Fruit fly (Drosophila melanogaster) whole organism, embryonic: ENCODE measurements around the gene CG13465.

Source experiments
- CG10274 ChIP-seq: fragments of 200-800 bp; sonication (Bioruptor generic); optimal IDR thresholded peaks from 3 replicates; lab custom pipeline; 2017; ENCODE audit warnings: missing biosample characterization, mild to moderate bottlenecking, missing genetic modification characterization
- CG11456 ChIP-seq: fragments of 200-800 bp; sonication (Bioruptor generic); IDR thresholded peaks from 3 replicates; pipeline ENCODE4 v1.3.6; 2022; ENCODE audit warnings: missing biosample characterization, missing genetic modification characterization
- CG15514 ChIP-seq: fragments of 200-800 bp; sonication (Bioruptor generic); optimal IDR thresholded peaks from 3 replicates; lab custom pipeline; 2017; ENCODE audit warnings: missing biosample characterization, missing genetic modification characterization, mild to moderate bottlenecking, moderate library complexity, missing genetic modification reagents
- CG17359 ChIP-seq: fragments of 200-800 bp; sonication (Bioruptor generic); optimal IDR thresholded peaks from 3 replicates; lab custom pipeline; 2018; ENCODE audit warnings: missing biosample characterization, mild to moderate bottlenecking, missing genetic modification characterization, moderate library complexity
- CG17829 ChIP-seq: fragments of 200-800 bp; optimal IDR thresholded peaks from 2 replicates; lab custom pipeline; 2019; ENCODE audit warnings: missing biosample characterization, mild to moderate bottlenecking, missing genetic modification characterization, moderate library complexity
- CG18619 ChIP-seq: fragments of 200-800 bp; sonication (Bioruptor generic); optimal IDR thresholded peaks from 3 replicates; lab custom pipeline; 2017; ENCODE audit warnings: missing biosample characterization, mild to moderate bottlenecking, missing genetic modification characterization
- CG2199 ChIP-seq: fragments of 200-800 bp; sonication (Bioruptor generic); IDR thresholded peaks from 3 replicates; pipeline ENCODE4 v1.3.6; 2022; ENCODE audit warnings: missing biosample characterization, missing genetic modification characterization
- CG32767 ChIP-seq: fragments of 200-800 bp; sonication (Bioruptor generic); IDR thresholded peaks from 2 replicates; pipeline ENCODE4 v1.3.6; 2022; ENCODE audit warnings: missing biosample characterization, missing genetic modification characterization
- CG34422 ChIP-seq: fragments of 200-800 bp; sonication (Bioruptor generic); IDR thresholded peaks from 3 replicates; pipeline ENCODE4 v1.3.6; 2022; ENCODE audit warnings: missing biosample characterization, missing genetic modification characterization
- CG3838 ChIP-seq: fragments of 200-800 bp; sonication (Bioruptor generic); optimal IDR thresholded peaks from 3 replicates; lab custom pipeline; 2016; ENCODE audit warnings: missing biosample characterization, missing genetic modification characterization
- CG6254 ChIP-seq: fragments of 200-800 bp; sonication (Bioruptor generic); optimal IDR thresholded peaks from 3 replicates; lab custom pipeline; 2017; ENCODE audit warnings: mild to moderate bottlenecking, missing biosample characterization, missing genetic modification reagents, missing genetic modification characterization
- CG6791 ChIP-seq: fragments of 200-800 bp; sonication (Bioruptor generic); IDR thresholded peaks from 3 replicates; pipeline ENCODE4 v1.3.6; 2022; ENCODE audit warnings: missing biosample characterization, missing genetic modification characterization; ENCODE audit not compliant: partially characterized antibody
- CG9437 ChIP-seq: fragments of 200-800 bp; sonication (Bioruptor generic); optimal IDR thresholded peaks from 2 replicates; lab custom pipeline; 2018; ENCODE audit warnings: missing biosample characterization, mild to moderate bottlenecking, missing genetic modification characterization
- CG9797 ChIP-seq: fragments of 200-800 bp; sonication (Bioruptor generic); optimal IDR thresholded peaks from 3 replicates; lab custom pipeline; 2018; ENCODE audit warnings: missing biosample characterization, mild to moderate bottlenecking, missing genetic modification characterization
- Drgx ChIP-seq: fragments of 200-800 bp; sonication (Bioruptor generic); IDR thresholded peaks from 2 replicates; pipeline ENCODE4 v1.3.6; 2022; ENCODE audit warnings: missing biosample characterization, missing genetic modification characterization
- Ets65A ChIP-seq: fragments of 200-800 bp; sonication (Bioruptor generic); peaks from one replicate; lab custom pipeline; 2016; ENCODE audit warnings: missing biosample characterization, missing genetic modification characterization
- Gug ChIP-seq: fragments of 200-800 bp; sonication (Bioruptor generic); IDR thresholded peaks from 4 replicates; pipeline ENCODE4 v1.3.6; 2022; ENCODE audit warnings: missing biosample characterization, missing genetic modification characterization
- HLH3B ChIP-seq: fragments of 200-800 bp; sonication (Bioruptor generic); IDR thresholded peaks from 2 replicates; pipeline ENCODE4 v1.3.6; 2022; ENCODE audit warnings: missing biosample characterization, missing genetic modification characterization
- Hr3 ChIP-seq: fragments of 200-800 bp; sonication (Bioruptor generic); optimal IDR thresholded peaks from 3 replicates; lab custom pipeline; 2016; ENCODE audit warnings: missing biosample characterization, missing genetic modification characterization
- Mad ChIP-seq: fragments of 200-800 bp; sonication (Bioruptor generic); optimal IDR thresholded peaks from 2 replicates; lab custom pipeline; 2016; ENCODE audit warnings: missing biosample characterization, missing genetic modification characterization
- Scr ChIP-seq: fragments of 200-800 bp; sonication (Bioruptor generic); IDR thresholded peaks from 2 replicates; pipeline ENCODE4 v1.3.6; 2022; ENCODE audit warnings: missing biosample characterization, missing genetic modification characterization; ENCODE audit not compliant: partially characterized antibody
- Spps ChIP-seq: fragments of 200-800 bp; sonication (Bioruptor generic); optimal IDR thresholded peaks from 2 replicates; lab custom pipeline; 2018; ENCODE audit warnings: missing biosample characterization, mild to moderate bottlenecking, missing genetic modification characterization
- Sry-β ChIP-seq: fragments of 200-800 bp; sonication (Bioruptor generic); optimal IDR thresholded peaks from 2 replicates; lab custom pipeline; 2018; ENCODE audit warnings: missing biosample characterization, mild to moderate bottlenecking, missing genetic modification characterization, moderate library complexity
- abd-A ChIP-seq: fragments of 200-800 bp; sonication (Bioruptor generic); optimal IDR thresholded peaks from 3 replicates; lab custom pipeline; 2019; ENCODE audit warnings: missing biosample characterization, mild to moderate bottlenecking, missing genetic modification characterization, moderate library complexity
- aop ChIP-seq: fragments of 200-800 bp; sonication (Bioruptor generic); IDR thresholded peaks from 2 replicates; pipeline ENCODE4 v1.3.6; 2022; ENCODE audit warnings: missing biosample characterization, missing genetic modification characterization
- ara ChIP-seq: fragments of 200-800 bp; sonication (Bioruptor generic); IDR thresholded peaks from 2 replicates; pipeline ENCODE4 v1.3.6; 2022; ENCODE audit warnings: missing biosample characterization, missing genetic modification characterization
- btn ChIP-seq: fragments of 200-800 bp; sonication (Bioruptor generic); optimal IDR thresholded peaks from 2 replicates; lab custom pipeline; 2016; ENCODE audit warnings: missing biosample characterization, missing genetic modification characterization
- cg ChIP-seq: fragments of 200-800 bp; sonication (Bioruptor generic); optimal IDR thresholded peaks from 3 replicates; lab custom pipeline; 2019; ENCODE audit warnings: missing biosample characterization, mild to moderate bottlenecking, missing genetic modification characterization, moderate library complexity
- chm ChIP-seq: fragments of 200-800 bp; sonication (Bioruptor generic); IDR thresholded peaks from 2 replicates; pipeline ENCODE4 v1.3.6; 2022; ENCODE audit warnings: missing biosample characterization, missing genetic modification characterization
- chn ChIP-seq: fragments of 200-800 bp; sonication (Bioruptor generic); optimal IDR thresholded peaks from 2 replicates; lab custom pipeline; 2016; ENCODE audit warnings: missing biosample characterization, missing genetic modification characterization
- crol ChIP-seq: fragments of 200-800 bp; sonication (Bioruptor generic); IDR thresholded peaks from 2 replicates; pipeline ENCODE4 v1.3.6; 2022; ENCODE audit warnings: missing biosample characterization, missing genetic modification characterization
- dm ChIP-seq: fragments of 200-800 bp; sonication (Bioruptor generic); optimal IDR thresholded peaks from 3 replicates; lab custom pipeline; 2016; ENCODE audit warnings: missing biosample characterization, missing genetic modification characterization
- ems ChIP-seq: fragments of 200-800 bp; sonication (Bioruptor generic); optimal IDR thresholded peaks from 3 replicates; lab custom pipeline; 2016; ENCODE audit warnings: missing biosample characterization, missing genetic modification characterization
- eyg ChIP-seq: fragments of 200-800 bp; sonication (Bioruptor generic); optimal IDR thresholded peaks from 3 replicates; lab custom pipeline; 2016; ENCODE audit warnings: missing biosample characterization, missing genetic modification characterization
- fd3F ChIP-seq: fragments of 200-800 bp; sonication (Bioruptor generic); optimal IDR thresholded peaks from 2 replicates; lab custom pipeline; 2018; ENCODE audit warnings: missing biosample characterization, mild to moderate bottlenecking, missing genetic modification characterization, moderate library complexity
- gsb ChIP-seq: fragments of 200-800 bp; sonication (Bioruptor generic); IDR thresholded peaks from 2 replicates; pipeline ENCODE4 v1.3.6; 2022; ENCODE audit warnings: missing biosample characterization, missing genetic modification characterization
- kni ChIP-seq: fragments of 200-800 bp; sonication (Bioruptor generic); optimal IDR thresholded peaks from 3 replicates; lab custom pipeline; 2017; ENCODE audit warnings: mild to moderate bottlenecking, missing biosample characterization, missing genetic modification reagents, missing genetic modification characterization
- lmd ChIP-seq: fragments of 200-800 bp; sonication (Bioruptor generic); IDR thresholded peaks from 2 replicates; pipeline ENCODE4 v1.3.6; 2022; ENCODE audit warnings: missing biosample characterization, missing genetic modification characterization
- mirr ChIP-seq: fragments of 200-800 bp; sonication (Bioruptor generic); optimal IDR thresholded peaks from 3 replicates; lab custom pipeline; 2018; ENCODE audit warnings: missing biosample characterization, mild to moderate bottlenecking, missing genetic modification characterization
- nom ChIP-seq: fragments of 200-800 bp; sonication (Bioruptor generic); optimal IDR thresholded peaks from 2 replicates; lab custom pipeline; 2017; ENCODE audit warnings: missing biosample characterization, missing genetic modification characterization, mild to moderate bottlenecking, moderate library complexity, missing genetic modification reagents
- otp ChIP-seq: fragments of 200-800 bp; sonication (Bioruptor generic); IDR thresholded peaks from 3 replicates; pipeline ENCODE4, ENCODE4 v1.3.6; 2022; ENCODE audit warnings: missing biosample characterization, missing genetic modification characterization
- pros ChIP-seq: fragments of 200-800 bp; sonication (Bioruptor generic); optimal IDR thresholded peaks from 3 replicates; lab custom pipeline; 2019; ENCODE audit warnings: missing biosample characterization, mild to moderate bottlenecking, missing genetic modification characterization, moderate library complexity
- sd ChIP-seq: fragments of 200-800 bp; sonication (Bioruptor generic); optimal IDR thresholded peaks from 3 replicates; lab custom pipeline; 2018; ENCODE audit warnings: missing biosample characterization, mild to moderate bottlenecking, missing genetic modification characterization, moderate library complexity
- tgo ChIP-seq: fragments of 200-800 bp; sonication (Bioruptor generic); IDR thresholded peaks from 3 replicates; pipeline ENCODE4 v1.3.6; 2022; ENCODE audit warnings: missing biosample characterization, missing genetic modification characterization
- tna ChIP-seq: fragments of 200-800 bp; sonication (Bioruptor generic); IDR thresholded peaks from 2 replicates; pipeline ENCODE4 v1.3.6; 2022; ENCODE audit warnings: missing biosample characterization, missing genetic modification characterization; ENCODE audit not compliant: partially characterized antibody
- toy ChIP-seq: fragments of 200-800 bp; sonication (Bioruptor generic); IDR thresholded peaks from 2 replicates; pipeline ENCODE4 v1.3.6; 2022; ENCODE audit warnings: missing biosample characterization, missing genetic modification characterization
- ttk ChIP-seq: fragments of 200-800 bp; sonication (Bioruptor generic); IDR thresholded peaks from 2 replicates; pipeline ENCODE4 v2.1.2; 2022; ENCODE audit warnings: missing biosample characterization, missing genetic modification characterization
- twi ChIP-seq: fragments of 200-800 bp; optimal IDR thresholded peaks from 2 replicates; lab custom pipeline; 2019; ENCODE audit warnings: missing biosample characterization, mild to moderate bottlenecking, missing genetic modification characterization, moderate library complexity
- vvl ChIP-seq: fragments of 200-800 bp; sonication (Bioruptor generic); IDR thresholded peaks from 2 replicates; pipeline ENCODE4 v1.3.6; 2022; ENCODE audit warnings: missing biosample characterization, missing genetic modification characterization
- z ChIP-seq: fragments of 200-800 bp; sonication (Bioruptor generic); IDR thresholded peaks from 3 replicates; pipeline ENCODE4 v1.3.6; 2022; ENCODE audit warnings: missing biosample characterization, missing genetic modification characterization

CG13465 gene

DNA sequence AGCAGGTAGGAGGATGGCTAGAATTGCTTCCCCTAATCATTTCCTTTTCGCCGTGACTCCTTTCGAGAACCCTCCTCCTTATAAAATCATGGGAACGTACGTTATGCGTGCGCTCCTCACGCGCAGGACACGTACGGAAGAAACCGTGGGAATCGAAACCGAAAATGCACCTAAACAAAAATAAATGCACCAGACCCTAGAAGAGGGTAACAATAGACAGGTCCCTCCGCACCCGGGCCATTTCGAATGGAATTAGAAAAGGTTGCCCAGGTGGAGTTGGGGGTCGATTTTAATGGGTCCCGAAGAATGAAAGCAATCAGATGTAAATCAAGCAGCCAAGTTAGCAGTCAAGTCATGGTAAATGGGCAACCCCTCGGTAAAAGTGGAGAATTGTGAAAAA, 35.2 kb upstream of the CG13465 start, which contains the start of gene CG3349 (continued):
- 0 out of 2 replicates have a peak, but pooled peaks have one; percentile 25 for TF ChIP-seq chm (GFP tag; lab: Robert Waterston, UW)
- peak; percentile 60 for TF ChIP-seq kni (GFP tag; lab: Kevin White, UChicago)
- TF ChIP-seq tna (GFP tag; lab: Robert Waterston, UW), result peak; percentile 47; the same call in 1 of the 2 replicates
- no peak for TF ChIP-seq CG18619
- no peak for TF ChIP-seq Sry-β
- TF ChIP-seq ems (GFP tag; lab: Kevin White, UChicago), result no peak
- no peak for TF ChIP-seq Gug (GFP tag; lab: Robert Waterston, UW)
- TF ChIP-seq toy (GFP tag; lab: Robert Waterston, UW), result no peak
- TF ChIP-seq CG2199, result peak; percentile 63; the same call in 1 of the 3 replicates
- no peak for TF ChIP-seq Hr3 (GFP tag; lab: Kevin White, UChicago)
- peak; percentile 10 for TF ChIP-seq pros (GFP tag; lab: Kevin White, UChicago)
- no peak for TF ChIP-seq CG6254 (GFP tag; lab: Kevin White, UChicago)
- no peak for TF ChIP-seq CG9437 (GFP tag; lab: Kevin White, UChicago)
- TF ChIP-seq CG17359, result no peak
- TF ChIP-seq CG34422 (GFP tag; lab: Robert Waterston, UW), result no peak
- no peak for TF ChIP-seq Spps (tag; lab: Kevin White, UChicago)
- no peak for TF ChIP-seq vvl (GFP tag; lab: Robert Waterston, UW)
- no peak for TF ChIP-seq lmd (GFP tag; lab: Robert Waterston, UW)

DNA sequence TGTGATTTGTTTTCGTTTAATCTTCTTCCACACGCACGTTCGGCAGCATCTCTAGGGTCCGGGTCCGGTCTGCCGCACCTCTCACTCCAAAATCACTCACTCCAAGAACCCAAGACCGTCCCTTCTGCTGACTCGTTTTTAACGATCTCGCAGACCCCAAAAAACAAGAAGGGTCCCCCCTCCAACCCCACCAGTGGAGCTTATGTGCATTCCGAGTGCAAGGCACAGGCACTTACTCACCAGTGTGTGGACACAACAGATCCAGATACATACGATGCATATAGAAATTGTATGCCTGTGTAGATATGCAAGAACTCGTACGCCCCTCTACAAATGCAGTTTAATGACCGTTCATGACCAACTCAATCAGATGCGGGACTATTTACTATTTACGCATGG, 34.4 kb upstream of the CG13465 start:
- TF ChIP-seq otp (GFP tag; lab: Robert Waterston, UW) (peak; percentile 48; the same call in 1 of the 3 replicates), CG17829 (tag; lab: Kevin White, UChicago) (no peak), CG3838 (GFP tag; lab: Kevin White, UChicago) (no peak), abd-A (tag; lab: Kevin White, UChicago) (no peak), dm (GFP tag; lab: Kevin White, UChicago) (no peak), ara (GFP tag; lab: Robert Waterston, UW) (0 out of 2 replicates have a peak, but pooled peaks have one; percentile 19), sd (tag; lab: Kevin White, UChicago) (peak; percentile 57), CG10274 (no peak), chn (GFP tag; lab: Kevin White, UChicago) (peak; percentile 4), toy (GFP tag; lab: Robert Waterston, UW) (no peak), chm (GFP tag; lab: Robert Waterston, UW) (peak; percentile 60; the same call in 1 of the 2 replicates), CG11456 (GFP tag; lab: Robert Waterston, UW) (0 out of 3 replicates have a peak, but pooled peaks have one; percentile 63), cg (GFP tag; lab: Kevin White, UChicago) (peak; percentile 50), Mad (GFP tag; lab: Kevin White, UChicago) (no peak), CG15514 (GFP tag; lab: Kevin White, UChicago) (no peak), fd3F (no peak), aop (GFP tag; lab: Robert Waterston, UW) (0 out of 2 replicates have a peak, but pooled peaks have one; percentile 31), ttk (GFP tag; lab: Robert Waterston, UW) (no peak), CG9797 (no peak), Scr (GFP tag; lab: Robert Waterston, UW) (no peak), tgo (GFP tag; lab: Robert Waterston, UW) (no peak), btn (no peak), eyg (GFP tag; lab: Kevin White, UChicago) (no peak), Ets65A (peak; percentile 80), twi (no peak), kni (GFP tag; lab: Kevin White, UChicago) (peak; percentile 89), HLH3B (GFP tag; lab: Robert Waterston, UW) (0 out of 2 replicates have a peak, but pooled peaks have one; percentile 18), crol (peak; percentile 87), CG32767 (GFP tag; lab: Robert Waterston, UW) (0 out of 2 replicates have a peak, but pooled peaks have one; percentile 9), Drgx (0 out of 2 replicates have a peak, but pooled peaks have one; percentile 22), gsb (GFP tag; lab: Robert Waterston, UW) (no peak), mirr (GFP tag; lab: Kevin White, UChicago) (no peak), z (peak; percentile 85), CG6791 (GFP tag; lab: Robert Waterston, UW) (0 out of 3 replicates have a peak, but pooled peaks have one; percentile 29), nom (GFP tag; lab: Kevin White, UChicago) (peak; percentile 40)
